Worm (Caenorhabditis elegans): ENCODE data around the gene F01F1.15.
A peak's percentile ranks its signal among the peaks of the same experiment; 100 is the strongest.

DNA sequence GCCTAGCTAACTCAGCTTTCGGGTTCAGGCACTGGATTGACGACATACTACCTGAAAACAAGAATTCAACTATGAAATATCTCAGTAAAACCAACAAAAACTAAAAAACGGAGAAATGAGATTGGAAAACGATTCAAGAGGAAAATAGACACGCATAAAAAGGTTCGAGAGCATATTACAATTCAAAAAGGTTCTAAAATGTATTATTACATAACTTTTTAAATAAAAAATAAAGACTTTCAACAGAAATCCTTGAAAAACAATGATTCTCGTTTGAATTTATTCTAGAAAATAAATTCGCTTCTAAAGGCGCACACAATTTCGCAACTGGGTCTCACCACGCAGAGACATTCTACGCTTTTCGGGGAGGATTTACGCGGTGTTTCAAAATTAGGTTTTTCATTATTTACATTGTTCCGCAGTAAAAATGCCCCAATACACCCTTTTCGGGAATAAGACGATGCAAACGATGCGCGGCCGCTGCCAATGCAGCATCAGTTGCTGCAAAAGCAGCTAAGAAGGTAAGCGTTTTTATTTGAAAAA lies 13.6 kb downstream of the F01F1.15 start, which contains the start of the genes cct-6 and alh-9:
- TF ChIP-seq mdl-1 (tag; optimal IDR thresholded peaks at IDR 0.05) (peak in 1 of 2 experiments; percentile 83), nhr-11 (tag; optimal IDR thresholded peaks at IDR 0.05) (peak; percentile 8), nhr-90 (tag; optimal IDR thresholded peaks at IDR 0.05; ENCODE audit: poor library complexity) (peak; percentile 65), C04F5.9 (tag; optimal IDR thresholded peaks at IDR 0.05) (peak; percentile 26), zag-1 (tag; optimal IDR thresholded peaks at IDR 0.05) (no peak), nhr-71 (tag; optimal IDR thresholded peaks at IDR 0.05) (peak; percentile 87), fkh-10 (GFP tag; optimal IDR thresholded peaks at IDR 0.05) (peak; percentile 28), fkh-8 (tag; optimal IDR thresholded peaks at IDR 0.05) (peak; percentile 75), efl-1 (optimal IDR thresholded peaks at IDR 0.05) (peak; percentile 85 to 96), efl-1 (GFP tag; optimal IDR thresholded peaks at IDR 0.05 in 1 of 2) (peak; percentile 96 to 99), irx-1 (tag; optimal IDR thresholded peaks at IDR 0.05) (peak; percentile 30), unc-62 (GFP tag; optimal IDR thresholded peaks at IDR 0.05) (no peak), ztf-4 (tag; optimal IDR thresholded peaks at IDR 0.05) (peak; percentile 61)
